Worm (Caenorhabditis elegans): ENCODE data around the gene F46G11.4.

Gene F46G11.4

ce11 chrX:5841060-5841642 is 42.6 kb upstream of the F46G11.4 start, which contains the start of gene puf-9 (continued):
- TF ChIP-seq hmg-20 (GFP tag; IDR thresholded peaks at IDR 0.05) (peak; percentile 61; the same call in 1 of the 2 replicates), attf-6 (GFP tag; IDR thresholded peaks at IDR 0.05) (no peak), F39B2.1 (GFP tag; IDR thresholded peaks at IDR 0.05) (0 out of 2 replicates have a peak, but pooled peaks have one; percentile 44), ztf-18 (tag; optimal IDR thresholded peaks at IDR 0.05) (peak; percentile 78), unc-62 (GFP tag; optimal IDR thresholded peaks at IDR 0.05) (peak; percentile 95), egl-44 (GFP tag; IDR thresholded peaks at IDR 0.05) (peak; percentile 89), K11D2.4 (GFP tag; IDR thresholded peaks at IDR 0.05) (peak; percentile 97), F57A8.1 (GFP tag; optimal IDR thresholded peaks at IDR 0.05) (no peak), K12H6.12 (tag; optimal IDR thresholded peaks at IDR 0.05) (peak; percentile 99), dox-1 (GFP tag; IDR thresholded peaks at IDR 0.05) (peak; percentile 95), Y53F4B.3 (GFP tag; IDR thresholded peaks at IDR 0.05) (0 out of 2 replicates have a peak, but pooled peaks have one; percentile 42), ztf-6 (GFP tag; IDR thresholded peaks at IDR 0.05) (peak; percentile 59; the same call in 1 of the 2 replicates), ztf-22 (GFP tag; optimal IDR thresholded peaks at IDR 0.05) (peak; percentile 97), pbrm-1 (GFP tag; IDR thresholded peaks at IDR 0.05) (peak; percentile 97), hlh-12 (tag; optimal IDR thresholded peaks at IDR 0.05) (no peak), ztf-26 (tag; optimal IDR thresholded peaks at IDR 0.05) (peak; percentile 96), dpff-1 (tag; optimal IDR thresholded peaks at IDR 0.05) (peak; percentile 79), F33H1.4 (GFP tag; IDR thresholded peaks at IDR 0.05) (peak; percentile 59), ceh-79 (tag; optimal IDR thresholded peaks at IDR 0.05) (peak; percentile 43), cebp-1 (GFP tag; IDR thresholded peaks at IDR 0.05) (peak; percentile 90), cebp-1 (tag; optimal IDR thresholded peaks at IDR 0.05) (peak; percentile 96), B0261.1 (tag; optimal IDR thresholded peaks at IDR 0.05) (peak; percentile 37), Y67H2A.10 (GFP tag; conservative IDR thresholded peaks at IDR 0.05) (peak; percentile 92), snpc-1.1 (tag; optimal IDR thresholded peaks at IDR 0.05; ENCODE audit: insufficient read depth) (no peak), bed-2 (GFP tag; IDR thresholded peaks at IDR 0.05) (peak; percentile 70; the same call in 1 of the 2 replicates), lin-35 (GFP tag; optimal IDR thresholded peaks at IDR 0.05) (peak in 1 of 3 experiments; percentile 94), nhr-179 (tag; optimal IDR thresholded peaks at IDR 0.05) (no peak), F22D6.2 (tag; optimal IDR thresholded peaks at IDR 0.05) (peak; percentile 93), sptf-2 (GFP tag; optimal IDR thresholded peaks at IDR 0.05) (no peak), madf-8 (GFP tag; conservative IDR thresholded peaks at IDR 0.05) (no peak), lir-1 (GFP tag; conservative IDR thresholded peaks at IDR 0.05) (peak; percentile 95), mel-28 (tag; optimal IDR thresholded peaks at IDR 0.05; ENCODE audit: borderline replicate concordance) (no peak), die-1 (tag; optimal IDR thresholded peaks at IDR 0.05) (peak; percentile 61), somi-1 (GFP tag; optimal IDR thresholded peaks at IDR 0.05) (peak; percentile 99), T26A5.8 (tag; optimal IDR thresholded peaks at IDR 0.05) (no peak), Y79H2A.3 (GFP tag; conservative IDR thresholded peaks at IDR 0.05) (0 out of 2 replicates have a peak, but pooled peaks have one; percentile 17), atf-7 (tag; optimal IDR thresholded peaks at IDR 0.05) (peak; percentile 97), bed-1 (GFP tag; IDR thresholded peaks at IDR 0.05) (0 out of 2 replicates have a peak, but pooled peaks have one; percentile 54), T07F8.4 (tag; optimal IDR thresholded peaks at IDR 0.05) (peak; percentile 19), pha-4 (tag; optimal IDR thresholded peaks at IDR 0.05) (peak; percentile 98), nhr-27 (tag; optimal IDR thresholded peaks at IDR 0.05) (peak; percentile 47), madf-10 (tag; optimal IDR thresholded peaks at IDR 0.05) (peak; percentile 93), Y56A3A.18 (GFP tag; IDR thresholded peaks at IDR 0.05) (peak; percentile 85), unc-130 (GFP tag; optimal IDR thresholded peaks at IDR 0.05) (no peak), zim-3 (tag; optimal IDR thresholded peaks at IDR 0.05) (peak; percentile 58), let-607 (tag; optimal IDR thresholded peaks at IDR 0.05) (peak; percentile 98 to 99), athp-1 (tag; optimal IDR thresholded peaks at IDR 0.05) (peak; percentile 97), madf-6 (GFP tag; IDR thresholded peaks at IDR 0.05) (peak; percentile 47)

Measured in whole organism, young adult.